Fruit fly (Drosophila melanogaster): ENCODE data around the gene CG16890.

The CG16890 gene

DNA sequence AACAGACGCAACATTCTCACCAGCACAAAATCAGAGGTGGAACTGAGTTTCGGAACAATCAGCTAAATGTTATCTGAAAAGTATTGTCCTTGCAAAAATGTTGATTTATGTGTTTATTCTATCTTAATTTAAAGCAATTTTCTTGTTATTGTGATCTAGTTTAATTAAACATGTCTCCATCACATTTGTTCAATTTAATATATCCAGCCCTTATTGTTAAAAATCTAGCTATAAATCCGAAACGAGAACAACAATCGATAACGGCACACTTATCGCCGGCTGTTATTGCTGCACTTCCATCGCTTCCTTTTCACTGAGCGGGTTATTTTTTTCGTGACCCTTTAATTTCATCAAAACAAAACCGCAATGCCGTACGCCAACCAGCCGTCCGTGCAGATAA, 48.9 kb upstream of the CG16890 start, which contains the start of the genes GatC, PolG2 and Polr2C (continued):
- TF ChIP-seq CG43689 (GFP tag; IDR thresholded peaks at IDR 0.05) (no peak), CG13287 (GFP tag; IDR thresholded peaks at IDR 0.05; ENCODE audit: partially characterized antibody) (peak; percentile 89), D19B (GFP tag; optimal IDR thresholded peaks at IDR 0.05) (no peak), CG16813 (GFP tag; IDR thresholded peaks at IDR 0.05; ENCODE audit: partially characterized antibody) (peak; percentile 78), CG17612 (GFP tag; IDR thresholded peaks at IDR 0.05) (no peak), CG6683 (GFP tag; optimal IDR thresholded peaks at IDR 0.05) (no peak), CG13624 (GFP tag; optimal IDR thresholded peaks at IDR 0.05) (peak; percentile 36), ato (GFP tag; IDR thresholded peaks at IDR 0.05; ENCODE audit: partially characterized antibody) (peak; percentile 87), CG3995 (GFP tag; optimal IDR thresholded peaks at IDR 0.05) (peak; percentile 42), trem (tag; optimal IDR thresholded peaks at IDR 0.05) (peak; percentile 54), grau (tag; optimal IDR thresholded peaks at IDR 0.05) (peak; percentile 65), Aef1 (GFP tag; IDR thresholded peaks at IDR 0.05) (no peak), nmo (GFP tag; optimal IDR thresholded peaks at IDR 0.05) (peak; percentile 70), CG4328 (GFP tag; optimal IDR thresholded peaks at IDR 0.05) (no peak), Hsf (GFP tag; optimal IDR thresholded peaks at IDR 0.05) (peak; percentile 37), p53 (GFP tag; optimal IDR thresholded peaks at IDR 0.05) (no peak), CG12219 (GFP tag; optimal IDR thresholded peaks at IDR 0.05) (no peak), Scr (GFP tag; IDR thresholded peaks at IDR 0.05; ENCODE audit: partially characterized antibody) (peak; percentile 79), C15 (GFP tag; IDR thresholded peaks at IDR 0.05) (no peak), Awh (GFP tag; IDR thresholded peaks at IDR 0.05) (no peak), z (GFP tag; IDR thresholded peaks at IDR 0.05) (no peak), CG9817 (tag; optimal IDR thresholded peaks at IDR 0.05) (peak; percentile 40), CG16779 (GFP tag; IDR thresholded peaks at IDR 0.05) (no peak), cas (GFP tag; IDR thresholded peaks at IDR 0.05) (no peak), org-1 (GFP tag; optimal IDR thresholded peaks at IDR 0.05) (no peak), CG33213 (GFP tag; optimal IDR thresholded peaks at IDR 0.05) (peak; percentile 27), CG5953 (GFP tag; IDR thresholded peaks at IDR 0.05) (no peak), dysf (GFP tag; IDR thresholded peaks at IDR 0.05) (no peak; the same call in 2 of the 3 replicates), H2.0 (GFP tag; IDR thresholded peaks at IDR 0.05) (peak; percentile 31; the same call in 1 of the 2 replicates), E2f2 (GFP tag; IDR thresholded peaks at IDR 0.05) (peak; percentile 74), mld (GFP tag; IDR thresholded peaks at IDR 0.05; ENCODE audit: partially characterized antibody) (peak; percentile 78; the same call in 2 of the 3 replicates), Neu2 (GFP tag; optimal IDR thresholded peaks at IDR 0.05; ENCODE audit: borderline replicate concordance) (no peak), CG17568 (GFP tag; optimal IDR thresholded peaks at IDR 0.05) (no peak), CG30020 (tag; optimal IDR thresholded peaks at IDR 0.05) (peak; percentile 55), Eip74EF (GFP tag; optimal IDR thresholded peaks at IDR 0.05) (no peak), Hr39 (optimal IDR thresholded peaks at IDR 0.05) (no peak), jigr1 (GFP tag; IDR thresholded peaks at IDR 0.05) (no peak), vfl (GFP tag; optimal IDR thresholded peaks at IDR 0.05) (peak; percentile 33), CG9215 (GFP tag; IDR thresholded peaks at IDR 0.05) (peak; percentile 39; the same call in 1 of the 2 replicates), D (optimal IDR thresholded peaks at IDR 0.05) (no peak), D (GFP tag; optimal IDR thresholded peaks at IDR 0.05) (no peak), E2f1 (GFP tag; IDR thresholded peaks at IDR 0.05) (no peak), toy (GFP tag; IDR thresholded peaks at IDR 0.05) (no peak), Drgx (GFP tag; IDR thresholded peaks at IDR 0.05) (no peak), sens-2 (GFP tag; IDR thresholded peaks at IDR 0.05) (no peak), jing (GFP tag; optimal IDR thresholded peaks at IDR 0.05) (no peak), Dbx (GFP tag; IDR thresholded peaks at IDR 0.05) (no peak), CG10321 (GFP tag; IDR thresholded peaks at IDR 0.05) (no peak), Antp (GFP tag; optimal IDR thresholded peaks at IDR 0.05) (no peak), CG11696 (GFP tag; IDR thresholded peaks at IDR 0.05) (no peak), ind (GFP tag; optimal IDR thresholded peaks at IDR 0.05) (no peak), kay (GFP tag; optimal IDR thresholded peaks at IDR 0.05) (no peak), CG2202 (tag; optimal IDR thresholded peaks at IDR 0.05) (no peak)
